Worm (Caenorhabditis elegans) whole organism, late embryonic: Measurements from ENCODE around the gene npl-4.1.
A peak's percentile ranks its signal among the peaks of the same experiment; 100 is the strongest.

Source experiments
- C08G9.2 ChIP-seq: sonication (generic microtip); optimal IDR thresholded peaks from 2 replicates; lab custom pipeline; 2016; ENCODE audit warnings: mild to moderate bottlenecking, missing genetic modification characterization, moderate library complexity, missing compliant biosample characterization
- C38D4.7 ChIP-seq: fragments of 200-800 bp; sonication (Bioruptor generic); optimal IDR thresholded peaks from 2 replicates; lab custom pipeline; 2018; ENCODE audit warnings: mild to moderate bottlenecking, missing genetic modification characterization, moderate library complexity, missing compliant biosample characterization
- F13H6.1 ChIP-seq: sonication (generic microtip); optimal IDR thresholded peaks from 2 replicates; lab custom pipeline; 2016; ENCODE audit warnings: missing genetic modification characterization, missing compliant biosample characterization
- K09A11.1 ChIP-seq: sonication (generic microtip); optimal IDR thresholded peaks from 2 replicates; lab custom pipeline; 2017; ENCODE audit warnings: antibody characterized with exemption, mild to moderate bottlenecking, missing genetic modification characterization, missing compliant biosample characterization; ENCODE audit not compliant: insufficient read depth
- Y22D7AL.16 ChIP-seq: sonication (generic microtip); optimal IDR thresholded peaks from 2 replicates; lab custom pipeline; 2016; ENCODE audit warnings: missing genetic modification characterization, missing compliant biosample characterization
- ahr-1 ChIP-seq: sonication (generic microtip); optimal IDR thresholded peaks from 2 replicates; lab custom pipeline; 2016; ENCODE audit warnings: missing genetic modification characterization, missing compliant biosample characterization
- ceh-14 ChIP-seq: sonication (generic microtip); optimal IDR thresholded peaks from 2 replicates; lab custom pipeline; 2016; ENCODE audit warnings: missing genotype, missing genetic modification characterization, missing compliant biosample characterization
- ceh-18 ChIP-seq: sonication (generic microtip); optimal IDR thresholded peaks from 2 replicates; lab custom pipeline; 2016; ENCODE audit warnings: missing genetic modification characterization, missing compliant biosample characterization
- ceh-19 ChIP-seq: fragments of 200-800 bp; sonication (Bioruptor generic); optimal IDR thresholded peaks from 2 replicates; lab custom pipeline; 2018; ENCODE audit warnings: mild to moderate bottlenecking, missing genetic modification characterization, missing compliant biosample characterization
- ceh-24 ChIP-seq: sonication (generic microtip); optimal IDR thresholded peaks from 2 replicates; lab custom pipeline; 2016; ENCODE audit warnings: mild to moderate bottlenecking, missing genetic modification characterization, missing compliant biosample characterization
- ceh-30 ChIP-seq: fragments of 150-350 bp; optimal IDR thresholded peaks from 2 replicates; lab custom pipeline; 2014; ENCODE audit warnings: missing biosample characterization, missing genetic modification characterization
- ceh-31 ChIP-seq: sonication (generic microtip); optimal IDR thresholded peaks from 2 replicates; lab custom pipeline; 2016; ENCODE audit warnings: missing genetic modification characterization, missing compliant biosample characterization
- ceh-45 ChIP-seq: fragments of 200-800 bp; sonication (Bioruptor generic); IDR thresholded peaks from 2 replicates; pipeline ENCODE4 v1.3.6; 2022; ENCODE audit warnings: missing genetic modification reagents, missing genetic modification characterization, missing compliant biosample characterization
- ceh-48 ChIP-seq: sonication (generic microtip); optimal IDR thresholded peaks from 2 replicates; lab custom pipeline; 2016; ENCODE audit warnings: missing genetic modification characterization, inconsistent platforms, missing compliant biosample characterization
- ceh-6 ChIP-seq: fragments of 200-800 bp; sonication (Bioruptor generic); optimal IDR thresholded peaks from 2 replicates; lab custom pipeline; 2018; ENCODE audit warnings: mild to moderate bottlenecking, missing genetic modification characterization, missing compliant biosample characterization
- ceh-9 ChIP-seq: sonication (generic microtip); optimal IDR thresholded peaks from 2 replicates; lab custom pipeline; 2016; ENCODE audit warnings: mild to moderate bottlenecking, missing genetic modification characterization, inconsistent platforms, missing compliant biosample characterization
- che-1 ChIP-seq: sonication (generic microtip); optimal IDR thresholded peaks from 2 replicates; lab custom pipeline; 2016; ENCODE audit warnings: mild to moderate bottlenecking, missing genetic modification characterization, missing compliant biosample characterization
- dve-1 ChIP-seq: sonication (generic microtip); optimal IDR thresholded peaks from 2 replicates; lab custom pipeline; 2017; ENCODE audit warnings: antibody characterized with exemption, mild to moderate bottlenecking, missing genetic modification characterization, missing compliant biosample characterization
- elt-2 ChIP-seq: sonication (generic microtip); optimal IDR thresholded peaks from 2 replicates; lab custom pipeline; 2016; ENCODE audit warnings: missing genetic modification reagents, missing genetic modification characterization, missing compliant biosample characterization
- ets-4 ChIP-seq: sonication (generic microtip); optimal IDR thresholded peaks from 2 replicates; lab custom pipeline; 2016; ENCODE audit warnings: missing genetic modification characterization, missing compliant biosample characterization
- eyg-1 ChIP-seq: sonication (generic microtip); optimal IDR thresholded peaks from 2 replicates; lab custom pipeline; 2016; ENCODE audit warnings: missing genotype, missing genetic modification characterization, missing compliant biosample characterization
- fax-1 ChIP-seq: sonication (generic microtip); optimal IDR thresholded peaks from 2 replicates; lab custom pipeline; 2016; ENCODE audit warnings: missing genotype, missing genetic modification characterization, missing compliant biosample characterization
- fkh-10 ChIP-seq: fragments of 150-350 bp; optimal IDR thresholded peaks from 2 replicates; lab custom pipeline; 2014; ENCODE audit warnings: missing biosample characterization, missing genetic modification reagents, missing genetic modification characterization
- gmeb-2 ChIP-seq: sonication (generic microtip); optimal IDR thresholded peaks from 2 replicates; lab custom pipeline; 2016; ENCODE audit warnings: missing genetic modification characterization, inconsistent platforms, missing compliant biosample characterization
- hlh-13 ChIP-seq: fragments of 200-800 bp; sonication (Bioruptor generic); optimal IDR thresholded peaks from 2 replicates; lab custom pipeline; 2018; ENCODE audit warnings: mild to moderate bottlenecking, missing genetic modification characterization, missing compliant biosample characterization
- hlh-30 ChIP-seq: sonication (generic microtip); optimal IDR thresholded peaks from 2 replicates; lab custom pipeline; 2017; ENCODE audit warnings: antibody characterized with exemption, missing genetic modification characterization, missing compliant biosample characterization; ENCODE audit not compliant: insufficient read depth
- hlh-8 ChIP-seq: sonication (generic microtip); optimal IDR thresholded peaks from 2 replicates; lab custom pipeline; 2016; ENCODE audit warnings: missing genotype, missing genetic modification characterization, missing compliant biosample characterization
- lim-6 ChIP-seq: sonication (generic microtip); optimal IDR thresholded peaks from 2 replicates; lab custom pipeline; 2016; ENCODE audit warnings: missing genetic modification characterization, missing compliant biosample characterization
- lin-11 ChIP-seq: fragments of 200-800 bp; sonication (Bioruptor generic); optimal IDR thresholded peaks from 2 replicates; lab custom pipeline; 2018; ENCODE audit warnings: mild to moderate bottlenecking, missing genetic modification characterization, missing compliant biosample characterization
- madf-2 ChIP-seq: sonication (generic microtip); optimal IDR thresholded peaks from 2 replicates; lab custom pipeline; 2017; ENCODE audit warnings: missing genetic modification characterization, missing compliant biosample characterization
- nfya-1 ChIP-seq: sonication (generic microtip); optimal IDR thresholded peaks from 2 replicates; lab custom pipeline; 2017; ENCODE audit warnings: missing genetic modification characterization, mild to moderate bottlenecking, missing compliant biosample characterization, antibody characterized with exemption, moderate library complexity
- nhr-11 ChIP-seq: fragments of 150-350 bp; optimal IDR thresholded peaks from 2 replicates; lab custom pipeline; 2014; ENCODE audit warnings: missing biosample characterization, missing genetic modification characterization
- nhr-232 ChIP-seq: sonication (generic microtip); optimal IDR thresholded peaks from 2 replicates; lab custom pipeline; 2016; ENCODE audit warnings: missing genetic modification characterization, missing compliant biosample characterization
- odd-2 ChIP-seq: sonication (generic microtip); optimal IDR thresholded peaks from 2 replicates; lab custom pipeline; 2017; ENCODE audit warnings: antibody characterized with exemption, mild to moderate bottlenecking, missing genetic modification characterization, missing compliant biosample characterization
- pat-9 ChIP-seq: fragments of 200-800 bp; sonication (Bioruptor generic); optimal IDR thresholded peaks from 2 replicates; lab custom pipeline; 2018; ENCODE audit warnings: mild to moderate bottlenecking, missing genetic modification characterization, moderate library complexity, missing compliant biosample characterization
- pha-4 ChIP-seq: fragments of 150-350 bp; optimal IDR thresholded peaks from 2 replicates; lab custom pipeline; 2018; ENCODE audit warnings: missing biosample characterization, missing genetic modification reagents, missing genetic modification characterization
- pqm-1 ChIP-seq: sonication (generic microtip); optimal IDR thresholded peaks from 2 replicates; lab custom pipeline; 2016; ENCODE audit warnings: missing genetic modification characterization, missing compliant biosample characterization
- pros-1 ChIP-seq: fragments of 150-350 bp; optimal IDR thresholded peaks from 2 replicates; lab custom pipeline; 2014; ENCODE audit warnings: missing biosample characterization, missing genetic modification reagents, missing genetic modification characterization
- ref-2 ChIP-seq: sonication (generic microtip); optimal IDR thresholded peaks from 2 replicates; lab custom pipeline; 2016; ENCODE audit warnings: missing genetic modification characterization, missing compliant biosample characterization
- rnt-1 ChIP-seq: sonication (generic microtip); optimal IDR thresholded peaks from 2 replicates; lab custom pipeline; 2016; ENCODE audit warnings: missing genetic modification characterization, missing compliant biosample characterization
- syd-9 ChIP-seq: sonication (generic microtip); optimal IDR thresholded peaks from 2 replicates; lab custom pipeline; 2016; ENCODE audit warnings: mild to moderate bottlenecking, missing genetic modification characterization, moderate library complexity, missing compliant biosample characterization
- tbx-2 ChIP-seq: sonication (generic microtip); optimal IDR thresholded peaks from 2 replicates; lab custom pipeline; 2016; ENCODE audit warnings: missing genetic modification characterization, missing compliant biosample characterization
- tbx-7 ChIP-seq: sonication (generic microtip); optimal IDR thresholded peaks from 2 replicates; lab custom pipeline; 2016; ENCODE audit warnings: missing genotype, missing genetic modification characterization, missing compliant biosample characterization
- ttx-3 ChIP-seq: sonication (generic microtip); optimal IDR thresholded peaks from 2 replicates; lab custom pipeline; 2016; ENCODE audit warnings: missing genetic modification reagents, missing genetic modification characterization, missing compliant biosample characterization
- unc-3 ChIP-seq, 2 experiments: fragments of 200-800 bp in 1 of 2; sonication (Bioruptor generic) in 1 of 2; sonication (generic microtip) in 1 of 2; conservative IDR thresholded peaks in 1 of 2; optimal IDR thresholded peaks in 1 of 2; 2 replicates each; pipeline versions ENCODE4 v1.3.6 to Lab custom; 2016 to 2022; ENCODE audit warnings: missing compliant biosample characterization in 2 of 2, missing genetic modification characterization in 2 of 2, missing genetic modification reagents in 1 of 2
- unc-42 ChIP-seq: sonication (generic microtip); optimal IDR thresholded peaks from 2 replicates; lab custom pipeline; 2016; ENCODE audit warnings: missing genotype, missing genetic modification characterization, missing compliant biosample characterization
- unc-86 ChIP-seq: sonication (generic microtip); optimal IDR thresholded peaks from 2 replicates; lab custom pipeline; 2016; ENCODE audit warnings: missing genetic modification characterization, missing compliant biosample characterization
- zip-5 ChIP-seq: sonication (generic microtip); optimal IDR thresholded peaks from 2 replicates; lab custom pipeline; 2016; ENCODE audit warnings: missing genetic modification characterization, missing compliant biosample characterization
- ztf-16 ChIP-seq: sonication (generic microtip); optimal IDR thresholded peaks from 2 replicates; lab custom pipeline; 2017; ENCODE audit warnings: missing genetic modification characterization, missing compliant biosample characterization

Gene npl-4.1

ce11 chrII:5593377-5593932, 37.7 kb upstream of the npl-4.1 start, which contains the start of gene cdc-14 (continued):
- TF ChIP-seq C08G9.2 (no peak), eyg-1 (tag; lab: Kevin White, UChicago) (no peak), C38D4.7 (no peak), ttx-3 (tag; lab: Kevin White, UChicago) (no peak), ceh-48 (tag; lab: Kevin White, UChicago) (no peak), ets-4 (tag; lab: Kevin White, UChicago) (no peak), ceh-9 (no peak), ceh-14 (tag; lab: Kevin White, UChicago) (no peak), gmeb-2 (tag; lab: Kevin White, UChicago) (no peak), ceh-45 (GFP tag; lab: Robert Waterston, UW) (0 out of 2 replicates have a peak, but pooled peaks have one; percentile 24), nfya-1 (peak; percentile 72), pros-1 (tag; lab: Kevin White, UChicago) (no peak), pqm-1 (tag; lab: Kevin White, UChicago) (no peak), ceh-18 (peak; percentile 81), ceh-24 (tag; lab: Kevin White, UChicago) (no peak), madf-2 (no peak), unc-42 (tag; lab: Kevin White, UChicago) (peak; percentile 59), Y22D7AL.16 (tag; lab: Kevin White, UChicago) (no peak), ref-2 (tag; lab: Kevin White, UChicago) (peak; percentile 56), ceh-31 (tag; lab: Kevin White, UChicago) (peak; percentile 65), unc-3 (GFP tag; conservative IDR thresholded peaks at IDR 0.05; lab: Robert Waterston, UW) (no peak), unc-3 (tag; optimal IDR thresholded peaks at IDR 0.05; lab: Kevin White, UChicago) (no peak), fkh-10 (GFP tag; lab: Kevin White, UChicago) (no peak), ahr-1 (no peak), tbx-2 (tag; lab: Kevin White, UChicago) (peak; percentile 76), che-1 (tag; lab: Kevin White, UChicago) (no peak), fax-1 (tag; lab: Kevin White, UChicago) (no peak), zip-5 (tag; lab: Kevin White, UChicago) (no peak), hlh-8 (peak; percentile 13), hlh-13 (GFP tag; lab: Kevin White, UChicago) (no peak), ceh-19 (GFP tag; lab: Kevin White, UChicago) (no peak), hlh-30 (tag; lab: Kevin White, UChicago) (peak; percentile 95), tbx-7 (tag; lab: Kevin White, UChicago) (no peak), K09A11.1 (tag; lab: Kevin White, UChicago) (no peak), lin-11 (tag; lab: Kevin White, UChicago) (no peak), nhr-232 (tag; lab: Kevin White, UChicago) (no peak), ztf-16 (tag; lab: Kevin White, UChicago) (no peak), odd-2 (no peak)

- peak; percentile 33 for TF ChIP-seq rnt-1 (tag; lab: Kevin White, UChicago)
- peak; percentile 54 for TF ChIP-seq F13H6.1 (tag; lab: Kevin White, UChicago)
- no peak for TF ChIP-seq nfya-1
- no peak for TF ChIP-seq ceh-9
- TF ChIP-seq ceh-48 (tag; lab: Kevin White, UChicago): no peak
- TF ChIP-seq pros-1 (tag; lab: Kevin White, UChicago): no peak
- TF ChIP-seq che-1 (tag; lab: Kevin White, UChicago): no peak
- no peak for TF ChIP-seq dve-1 (tag; lab: Kevin White, UChicago)
- TF ChIP-seq pha-4: no peak
- TF ChIP-seq ahr-1: peak; percentile 22
- no peak for TF ChIP-seq hlh-13 (GFP tag; lab: Kevin White, UChicago)
- no peak for TF ChIP-seq pat-9
- peak; percentile 27 for TF ChIP-seq lim-6 (tag; lab: Kevin White, UChicago)
- TF ChIP-seq ceh-14 (tag; lab: Kevin White, UChicago): peak; percentile 52
- no peak for TF ChIP-seq nhr-11 (tag; lab: Kevin White, UChicago)
- TF ChIP-seq ceh-30: no peak
- TF ChIP-seq unc-86: peak; percentile 29
- TF ChIP-seq ceh-6 (GFP tag; lab: Kevin White, UChicago): no peak
- peak; percentile 90 for TF ChIP-seq elt-2 (tag; lab: Kevin White, UChicago)
- peak; percentile 64 for TF ChIP-seq unc-42 (tag; lab: Kevin White, UChicago)
- peak; percentile 58 for TF ChIP-seq hlh-8
- no peak for TF ChIP-seq ceh-45 (GFP tag; lab: Robert Waterston, UW)
- no peak for TF ChIP-seq ceh-24 (tag; lab: Kevin White, UChicago)
- no peak for TF ChIP-seq ztf-16 (tag; lab: Kevin White, UChicago)
- TF ChIP-seq ceh-18: no peak
- no peak for TF ChIP-seq syd-9 (tag; lab: Kevin White, UChicago)
Measured at ce11 chrII:5594210-5594764, 36.9 kb upstream of the npl-4.1 start, which contains the start of gene ttc-4. Gene ttc-4 (plus strand): TSS chrII:5594714.
